Worm (Caenorhabditis elegans) whole organism, L4 larva: ENCODE results near the gene cyn-11.

ENCODE experiments used
- F49E8.2 ChIP-seq: sonication (generic microtip); optimal IDR thresholded peaks from 2 replicates; lab custom pipeline; 2016; ENCODE audit warnings: missing compliant biosample characterization, mild to moderate bottlenecking, missing genetic modification characterization, borderline replicate concordance
- egl-27 ChIP-seq: sonication (generic microtip); optimal IDR thresholded peaks from 3 replicates; lab custom pipeline; 2017; ENCODE audit warnings: missing biosample characterization, missing genetic modification reagents, missing genetic modification characterization
- fos-1 ChIP-seq: fragments of 150-350 bp; optimal IDR thresholded peaks from 2 replicates; lab custom pipeline; 2014; ENCODE audit warnings: missing biosample characterization, missing genetic modification characterization
- lin-13 ChIP-seq: fragments of 150-350 bp; optimal IDR thresholded peaks from 2 replicates; lab custom pipeline; 2014; ENCODE audit warnings: missing biosample characterization, missing genetic modification reagents, missing genetic modification characterization
- nhr-111 ChIP-seq: fragments of 200-800 bp; sonication (Bioruptor generic); optimal IDR thresholded peaks from 2 replicates; lab custom pipeline; 2018; ENCODE audit warnings: mild to moderate bottlenecking, missing genetic modification characterization, missing compliant biosample characterization
- nhr-76 ChIP-seq: fragments of 150-350 bp; optimal IDR thresholded peaks from 2 replicates; lab custom pipeline; 2014; ENCODE audit warnings: missing biosample characterization, missing genetic modification characterization
- pqm-1 ChIP-seq: sonication (generic microtip); optimal IDR thresholded peaks from 2 replicates; lab custom pipeline; 2017; ENCODE audit warnings: missing biosample characterization, missing genetic modification characterization
- skn-1 ChIP-seq: fragments of 150-350 bp; optimal IDR thresholded peaks from 2 replicates; lab custom pipeline; 2014; ENCODE audit warnings: missing biosample characterization, missing genetic modification characterization
- snpc-4 ChIP-seq: fragments of 150-350 bp; optimal IDR thresholded peaks from 2 replicates; lab custom pipeline; 2014; ENCODE audit warnings: missing biosample characterization, missing genetic modification characterization
- tag-97 ChIP-seq: fragments of 200-800 bp; sonication (Bioruptor generic); IDR thresholded peaks from 2 replicates; pipeline ENCODE4 v1.3.6; 2022; ENCODE audit warnings: missing genetic modification characterization, missing compliant biosample characterization
- unc-39 ChIP-seq: sonication (generic microtip); optimal IDR thresholded peaks from 2 replicates; lab custom pipeline; 2017; ENCODE audit warnings: missing biosample characterization, missing genetic modification characterization
- zfp-3 ChIP-seq: fragments of 200-800 bp; sonication (Bioruptor generic); conservative IDR thresholded peaks from 2 replicates; pipeline ENCODE4 v1.3.6; 2022; ENCODE audit warnings: missing genetic modification reagents, missing genetic modification characterization, missing compliant biosample characterization

DNA sequence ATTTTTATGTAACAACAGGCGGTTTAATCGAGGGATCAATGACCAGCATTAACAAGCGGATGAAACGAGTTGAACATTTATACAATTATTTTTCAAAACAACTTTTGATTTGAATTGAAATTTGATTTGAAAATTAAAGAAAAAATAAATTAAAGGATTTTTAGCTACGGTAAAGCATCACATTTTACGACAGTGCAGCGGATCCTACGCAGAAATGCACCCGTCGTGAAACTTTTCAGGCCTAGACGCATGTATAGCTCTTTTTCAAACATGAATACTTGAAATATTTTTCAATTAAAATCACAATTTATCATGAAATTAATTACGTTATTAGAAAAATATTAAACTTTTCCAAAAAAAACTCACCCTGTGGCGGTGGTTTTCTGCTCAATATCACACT, 15.0 kb downstream of the cyn-11 start:
- TF ChIP-seq lin-13 (GFP tag; lab: Kevin White, UChicago) (no peak), fos-1 (tag; lab: Kevin White, UChicago) (no peak), pqm-1 (no peak), snpc-4 (tag; lab: Kevin White, UChicago) (no peak), skn-1 (tag; lab: Kevin White, UChicago) (no peak), zfp-3 (GFP tag; lab: Robert Waterston, UW) (no peak), nhr-111 (no peak), tag-97 (GFP tag; lab: Robert Waterston, UW) (no peak), F49E8.2 (tag; lab: Kevin White, UChicago) (no peak), nhr-76 (tag; lab: Kevin White, UChicago) (no peak), egl-27 (no peak), unc-39 (tag; lab: Kevin White, UChicago) (no peak)
